Fruit fly (Drosophila melanogaster) whole organism: ENCODE results near the gene mon2.

Experiments
- CG8478 ChIP-seq: fragments of >200 bp; optimal IDR thresholded peaks from 2 replicates; lab custom pipeline; 2018; ENCODE audit warnings: inconsistent platforms
- Dll ChIP-seq: fragments of >200 bp; optimal IDR thresholded peaks from 2 replicates; lab custom pipeline; 2017
- psq ChIP-seq: fragments of >200 bp; optimal IDR thresholded peaks from 2 replicates; lab custom pipeline; 2017

- no peak for TF ChIP-seq CG8478
- no peak for TF ChIP-seq psq (lab: Kevin White, UChicago)
- TF ChIP-seq Dll (lab: Kevin White, UChicago): no peak
These were observed 6.3 kb upstream of the mon2 start for dm6 chr2L:8129996-8130641.
